Worm (Caenorhabditis elegans) whole organism, L3 larva: ENCODE measurements around the gene msp-58.

Source experiments
- lin-39 ChIP-seq: fragments of 150-350 bp; optimal IDR thresholded peaks from 2 replicates; lab custom pipeline; 2018; ENCODE audit warnings: missing biosample characterization, missing genetic modification reagents, missing genetic modification characterization
- ztf-11 ChIP-seq: fragments of 150-350 bp; optimal IDR thresholded peaks from 2 replicates; lab custom pipeline; 2014; ENCODE audit warnings: missing biosample characterization, missing genetic modification characterization

DNA sequence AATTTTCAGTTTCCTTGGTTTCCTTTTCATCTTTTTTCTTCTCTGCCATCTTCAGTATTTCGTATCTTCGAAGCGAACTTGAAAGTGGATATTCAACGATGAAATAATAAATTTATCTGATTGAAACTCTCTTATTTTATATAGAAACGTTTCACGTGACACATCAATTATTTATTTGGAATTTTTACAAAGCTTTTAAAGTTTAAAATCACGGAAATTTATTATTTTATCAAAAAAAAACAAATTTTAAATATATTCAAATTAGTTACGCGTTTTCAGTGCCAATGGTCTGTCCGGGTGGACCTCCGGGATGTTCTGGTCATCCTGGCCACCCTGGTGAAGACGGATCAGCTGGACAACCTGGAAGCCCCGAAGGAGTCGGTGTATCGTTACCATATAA lies 5.4 kb upstream of the msp-58 start, which contains the start of gene ZK354.7:
- TF ChIP-seq ztf-11 (tag; lab: Kevin White, UChicago) (no peak), lin-39 (tag; lab: Kevin White, UChicago) (no peak)
